Worm (Caenorhabditis elegans) whole organism, L1 larva: Measurements from ENCODE around the gene cyy-1.
A peak's percentile ranks its signal among the peaks of the same experiment; 100 is the strongest.

Source experiments
- C16A3.4 ChIP-seq: fragments of 150-350 bp; optimal IDR thresholded peaks from 2 replicates; lab custom pipeline; 2014; ENCODE audit warnings: missing biosample characterization, missing genetic modification characterization
- C34B4.2 ChIP-seq: sonication (generic microtip); optimal IDR thresholded peaks from 2 replicates; lab custom pipeline; 2017; ENCODE audit warnings: mild to moderate bottlenecking, missing genetic modification characterization, missing compliant biosample characterization
- F16B12.6 ChIP-seq: fragments of 150-350 bp; optimal IDR thresholded peaks from 2 replicates; lab custom pipeline; 2014; ENCODE audit warnings: missing biosample characterization, missing genetic modification characterization
- Y116A8C.19 ChIP-seq: sonication (generic microtip); optimal IDR thresholded peaks from 2 replicates; lab custom pipeline; 2016; ENCODE audit warnings: missing compliant biosample characterization, missing genetic modification characterization, borderline replicate concordance
- alr-1 ChIP-seq: fragments of 200-800 bp; sonication (Bioruptor generic); optimal IDR thresholded peaks from 2 replicates; lab custom pipeline; 2018; ENCODE audit warnings: borderline replicate concordance, mild to moderate bottlenecking, missing genetic modification characterization, missing compliant biosample characterization
- aly-2 ChIP-seq: fragments of 150-350 bp; optimal IDR thresholded peaks from 2 replicates; lab custom pipeline; 2014; ENCODE audit warnings: missing biosample characterization, missing genetic modification characterization
- ama-1 ChIP-seq: fragments of 150-350 bp; optimal IDR thresholded peaks from 2 replicates; lab custom pipeline; 2014
- ceh-8 ChIP-seq: fragments of 200-800 bp; sonication (Bioruptor generic); optimal IDR thresholded peaks from 2 replicates; lab custom pipeline; 2018; ENCODE audit warnings: mild to moderate bottlenecking, missing genetic modification characterization, moderate library complexity, missing compliant biosample characterization
- ceh-90 ChIP-seq: sonication (generic microtip); optimal IDR thresholded peaks from 2 replicates; lab custom pipeline; 2016; ENCODE audit warnings: missing genetic modification characterization, missing compliant biosample characterization
- dsc-1 ChIP-seq: sonication (generic microtip); optimal IDR thresholded peaks from 2 replicates; lab custom pipeline; 2016; ENCODE audit warnings: mild to moderate bottlenecking, missing genetic modification characterization, missing compliant biosample characterization
- efl-1 ChIP-seq, 4 experiments: fragments of 150-350 bp; optimal IDR thresholded peaks in 3 of 4; peaks in 1 of 4; 1 replicate in 1 of 4; 2 replicates in 3 of 4; lab custom pipeline; 2014; ENCODE audit warnings: missing biosample characterization in 2 of 4, missing genetic modification characterization in 2 of 4, missing genetic modification reagents in 2 of 4
- efl-3 ChIP-seq: fragments of 200-800 bp; sonication (Bioruptor generic); optimal IDR thresholded peaks from 2 replicates; lab custom pipeline; 2018; ENCODE audit warnings: mild to moderate bottlenecking, missing genetic modification characterization, missing compliant biosample characterization
- egl-13 ChIP-seq: sonication (generic microtip); optimal IDR thresholded peaks from 2 replicates; lab custom pipeline; 2016; ENCODE audit warnings: missing genotype, missing genetic modification reagents, missing genetic modification characterization, missing compliant biosample characterization
- egl-27 ChIP-seq, 2 experiments: fragments of 150-350 bp in 1 of 2; sonication (generic microtip); optimal IDR thresholded peaks; 3 replicates each; lab custom pipeline; 2017 to 2018; ENCODE audit warnings: missing biosample characterization in 2 of 2, missing genetic modification characterization in 2 of 2, missing genetic modification reagents in 2 of 2
- fkh-10 ChIP-seq: sonication (generic microtip); optimal IDR thresholded peaks from 2 replicates; lab custom pipeline; 2017; ENCODE audit warnings: missing biosample characterization, missing genetic modification reagents, missing genetic modification characterization
- fkh-4 ChIP-seq: sonication (generic microtip); optimal IDR thresholded peaks from 2 replicates; lab custom pipeline; 2016; ENCODE audit warnings: missing compliant biosample characterization, missing genetic modification characterization, borderline replicate concordance
- fkh-8 ChIP-seq: sonication (generic microtip); optimal IDR thresholded peaks from 2 replicates; lab custom pipeline; 2016; ENCODE audit warnings: mild to moderate bottlenecking, missing genetic modification characterization, missing compliant biosample characterization
- fos-1 ChIP-seq: fragments of 150-350 bp; optimal IDR thresholded peaks from 2 replicates; lab custom pipeline; 2014; ENCODE audit warnings: missing biosample characterization, missing genetic modification characterization
- grh-1 ChIP-seq: fragments of 200-800 bp; sonication (Bioruptor generic); IDR thresholded peaks from 2 replicates; pipeline ENCODE4 v1.3.6; 2022; ENCODE audit warnings: missing genetic modification reagents, missing genetic modification characterization, missing compliant biosample characterization
- hlh-17 ChIP-seq: fragments of 200-800 bp; sonication (Bioruptor generic); optimal IDR thresholded peaks from 2 replicates; lab custom pipeline; 2018; ENCODE audit warnings: missing genetic modification characterization, mild to moderate bottlenecking, missing compliant biosample characterization, moderate library complexity, borderline replicate concordance
- hlh-4 ChIP-seq: sonication (generic microtip); optimal IDR thresholded peaks from 2 replicates; lab custom pipeline; 2016; ENCODE audit warnings: mild to moderate bottlenecking, missing genetic modification characterization, missing compliant biosample characterization
- hpl-2 ChIP-seq: fragments of 150-350 bp; optimal IDR thresholded peaks from 2 replicates; lab custom pipeline; 2014; ENCODE audit warnings: missing biosample characterization, missing genetic modification reagents, missing genetic modification characterization
- irx-1 ChIP-seq: sonication (generic microtip); optimal IDR thresholded peaks from 2 replicates; lab custom pipeline; 2016; ENCODE audit warnings: missing genetic modification characterization, missing compliant biosample characterization
- lin-35 ChIP-seq, 2 experiments: fragments of 150-350 bp; optimal IDR thresholded peaks; 2 replicates each; lab custom pipeline; 2014; ENCODE audit warnings: missing biosample characterization in 2 of 2, missing genetic modification characterization in 2 of 2, missing genetic modification reagents in 2 of 2
- lin-39 ChIP-seq: fragments of 150-350 bp; optimal IDR thresholded peaks from 2 replicates; lab custom pipeline; 2014; ENCODE audit warnings: missing biosample characterization, missing genetic modification reagents, missing genetic modification characterization
- lir-3 ChIP-seq: sonication (generic microtip); optimal IDR thresholded peaks from 2 replicates; lab custom pipeline; 2016; ENCODE audit warnings: mild to moderate bottlenecking, missing genetic modification characterization, moderate library complexity, missing compliant biosample characterization; ENCODE audit not compliant: poor library complexity
- mdl-1 ChIP-seq, 2 experiments: fragments of 150-350 bp; optimal IDR thresholded peaks; 2 replicates each; lab custom pipeline; 2014 to 2017; ENCODE audit warnings: missing biosample characterization in 2 of 2, missing genetic modification characterization in 2 of 2, inconsistent platforms in 1 of 2
- mep-1 ChIP-seq: fragments of 150-350 bp; optimal IDR thresholded peaks from 2 replicates; lab custom pipeline; 2014; ENCODE audit warnings: missing biosample characterization, missing genetic modification characterization
- nhr-12 ChIP-seq: sonication (generic microtip); optimal IDR thresholded peaks from 2 replicates; lab custom pipeline; 2017; ENCODE audit warnings: missing biosample characterization, missing genetic modification characterization
- nhr-20 ChIP-seq: sonication (generic microtip); optimal IDR thresholded peaks from 2 replicates; lab custom pipeline; 2016; ENCODE audit warnings: mild to moderate bottlenecking, missing genetic modification characterization, missing compliant biosample characterization
- nhr-237 ChIP-seq: fragments of 150-350 bp; optimal IDR thresholded peaks from 2 replicates; lab custom pipeline; 2014; ENCODE audit warnings: missing biosample characterization, missing genetic modification characterization
- nhr-28 ChIP-seq: fragments of 150-350 bp; optimal IDR thresholded peaks from 2 replicates; lab custom pipeline; 2014; ENCODE audit warnings: missing biosample characterization, missing genetic modification characterization
- nhr-47 ChIP-seq: sonication (generic microtip); optimal IDR thresholded peaks from 2 replicates; lab custom pipeline; 2016; ENCODE audit warnings: mild to moderate bottlenecking, missing genetic modification characterization, moderate library complexity, missing compliant biosample characterization
- nhr-71 ChIP-seq: sonication (generic microtip); optimal IDR thresholded peaks from 2 replicates; lab custom pipeline; 2016; ENCODE audit warnings: mild to moderate bottlenecking, missing genetic modification characterization, moderate library complexity, missing compliant biosample characterization
- nhr-77 ChIP-seq: fragments of 150-350 bp; optimal IDR thresholded peaks from 2 replicates; lab custom pipeline; 2014; ENCODE audit warnings: missing biosample characterization, missing genetic modification characterization
- nhr-84 ChIP-seq: sonication (generic microtip); optimal IDR thresholded peaks from 2 replicates; lab custom pipeline; 2017; ENCODE audit warnings: missing biosample characterization, missing genetic modification characterization
- nhr-90 ChIP-seq: sonication (generic microtip); optimal IDR thresholded peaks from 2 replicates; lab custom pipeline; 2016; ENCODE audit warnings: mild to moderate bottlenecking, missing genetic modification characterization, missing compliant biosample characterization; ENCODE audit not compliant: poor library complexity
- pax-3 ChIP-seq: fragments of 200-800 bp; sonication (Bioruptor generic); optimal IDR thresholded peaks from 2 replicates; lab custom pipeline; 2018; ENCODE audit warnings: mild to moderate bottlenecking, missing genetic modification characterization, moderate library complexity, missing compliant biosample characterization
- rnt-1 ChIP-seq: sonication (generic microtip); optimal IDR thresholded peaks from 2 replicates; lab custom pipeline; 2016; ENCODE audit warnings: mild to moderate bottlenecking, missing genetic modification characterization, moderate library complexity, missing compliant biosample characterization
- skn-1 ChIP-seq: fragments of 150-350 bp; optimal IDR thresholded peaks from 2 replicates; lab custom pipeline; 2014; ENCODE audit warnings: missing biosample characterization, missing genetic modification characterization
- snpc-4 ChIP-seq: fragments of 150-350 bp; optimal IDR thresholded peaks from 2 replicates; lab custom pipeline; 2014; ENCODE audit warnings: missing biosample characterization, missing genetic modification characterization
- sptf-1 ChIP-seq: fragments of 150-350 bp; optimal IDR thresholded peaks from 2 replicates; lab custom pipeline; 2014; ENCODE audit warnings: missing biosample characterization, missing genetic modification characterization
- sup-37 ChIP-seq: fragments of 200-800 bp; sonication (Bioruptor generic); optimal IDR thresholded peaks from 2 replicates; lab custom pipeline; 2018; ENCODE audit warnings: mild to moderate bottlenecking, missing genetic modification characterization, missing compliant biosample characterization
- swsn-7 ChIP-seq: sonication (generic microtip); optimal IDR thresholded peaks from 2 replicates; lab custom pipeline; 2016; ENCODE audit warnings: missing genetic modification characterization, missing compliant biosample characterization
- tlp-1 ChIP-seq: fragments of 150-350 bp; optimal IDR thresholded peaks from 2 replicates; lab custom pipeline; 2014; ENCODE audit warnings: missing biosample characterization, missing genetic modification characterization
- unc-130 ChIP-seq: fragments of 150-350 bp; optimal IDR thresholded peaks from 2 replicates; lab custom pipeline; 2017; ENCODE audit warnings: missing biosample characterization, missing genetic modification characterization, inconsistent platforms
- unc-30 ChIP-seq: sonication (generic microtip); optimal IDR thresholded peaks from 2 replicates; lab custom pipeline; 2017; ENCODE audit warnings: missing biosample characterization, missing genetic modification characterization
- unc-62 ChIP-seq: fragments of 150-350 bp; optimal IDR thresholded peaks from 2 replicates; lab custom pipeline; 2014; ENCODE audit warnings: missing biosample characterization, missing genetic modification reagents, missing genetic modification characterization
- vab-15 ChIP-seq: sonication (generic microtip); optimal IDR thresholded peaks from 2 replicates; lab custom pipeline; 2017; ENCODE audit warnings: missing genotype, mild to moderate bottlenecking, missing genetic modification characterization, missing compliant biosample characterization
- zip-4 ChIP-seq: fragments of 200-800 bp; sonication (Bioruptor generic); optimal IDR thresholded peaks from 2 replicates; lab custom pipeline; 2018; ENCODE audit warnings: mild to moderate bottlenecking, missing genetic modification characterization, moderate library complexity, missing compliant biosample characterization
- ztf-11 ChIP-seq, 2 experiments: sonication (generic microtip); optimal IDR thresholded peaks; 2 replicates each; lab custom pipeline; 2016 to 2017; ENCODE audit warnings: missing genetic modification characterization in 2 of 2, missing biosample characterization in 1 of 2, missing compliant biosample characterization in 1 of 2
- ztf-4 ChIP-seq: fragments of 150-350 bp; optimal IDR thresholded peaks from 2 replicates; lab custom pipeline; 2014; ENCODE audit warnings: missing biosample characterization, missing genetic modification characterization

The cyy-1 gene

ce11 chrIII:8443557-8444131, 38.0 kb downstream of the cyy-1 start, which contains the start of gene ufbp-1 (continued):
- no peak for TF ChIP-seq sup-37
- peak; percentile 94 for TF ChIP-seq skn-1
- peak; percentile 55 for TF ChIP-seq nhr-20 (tag; lab: Kevin White, UChicago)
- no peak for TF ChIP-seq vab-15 (tag; lab: Kevin White, UChicago)
- no peak for TF ChIP-seq lin-39 (tag; lab: Kevin White, UChicago)
- TF ChIP-seq efl-1 (optimal IDR thresholded peaks at IDR 0.05; lab: Kevin White, UChicago): no peak
- peak; percentile 27 to 57 for TF ChIP-seq efl-1 (GFP tag; optimal IDR thresholded peaks at IDR 0.05 in 1 of 2; lab: Kevin White, UChicago)
- TF ChIP-seq fos-1 (tag; lab: Kevin White, UChicago): no peak
- TF ChIP-seq mdl-1 (tag; optimal IDR thresholded peaks at IDR 0.05; lab: Kevin White, UChicago): peak in 1 of 2 experiments; percentile 14
- no peak for TF ChIP-seq nhr-12 (tag; lab: Kevin White, UChicago)
- TF ChIP-seq Y116A8C.19 (tag; lab: Kevin White, UChicago): no peak
- no peak for TF ChIP-seq egl-27 (tag; optimal IDR thresholded peaks at IDR 0.05; lab: Kevin White, UChicago)
- peak; percentile 99 for TF ChIP-seq ama-1 (lab: Kevin White, UChicago)
- TF ChIP-seq fkh-4 (tag; lab: Kevin White, UChicago): no peak
- TF ChIP-seq pax-3 (tag; lab: Kevin White, UChicago): peak; percentile 38
- TF ChIP-seq lin-35 (GFP tag; optimal IDR thresholded peaks at IDR 0.05; lab: Kevin White, UChicago): peak; percentile 16 to 65
- no peak for TF ChIP-seq hlh-17 (GFP tag; lab: Kevin White, UChicago)
- TF ChIP-seq swsn-7: peak; percentile 55
- no peak for TF ChIP-seq ceh-8 (GFP tag; lab: Kevin White, UChicago)
- no peak for TF ChIP-seq alr-1 (tag; lab: Kevin White, UChicago)
- peak; percentile 98 for TF ChIP-seq aly-2 (tag; lab: Kevin White, UChicago)
- TF ChIP-seq mep-1 (tag; lab: Kevin White, UChicago): peak; percentile 99
- TF ChIP-seq grh-1 (GFP tag; lab: Robert Waterston, UW): no peak
- TF ChIP-seq nhr-71 (tag; lab: Kevin White, UChicago): peak; percentile 76
- TF ChIP-seq dsc-1 (tag; lab: Kevin White, UChicago): peak; percentile 33
- no peak for TF ChIP-seq C34B4.2
- TF ChIP-seq unc-62 (GFP tag; lab: Kevin White, UChicago): no peak
- peak; percentile 1 for TF ChIP-seq F16B12.6
- no peak for TF ChIP-seq nhr-84 (tag; lab: Kevin White, UChicago)
- TF ChIP-seq hlh-4 (tag; lab: Kevin White, UChicago): peak; percentile 15
- peak; percentile 19 for TF ChIP-seq nhr-47 (tag; lab: Kevin White, UChicago)
- no peak for TF ChIP-seq sptf-1 (tag; lab: Kevin White, UChicago)
- peak; percentile 36 for TF ChIP-seq ceh-90 (tag; lab: Kevin White, UChicago)
- peak; percentile 15 for TF ChIP-seq irx-1 (tag; lab: Kevin White, UChicago)
- no peak for TF ChIP-seq hpl-2 (GFP tag; lab: Kevin White, UChicago)
- no peak for TF ChIP-seq nhr-28 (tag; lab: Kevin White, UChicago)
- TF ChIP-seq nhr-237 (tag; lab: Kevin White, UChicago): no peak
- TF ChIP-seq fkh-10: no peak
- peak; percentile 53 for TF ChIP-seq rnt-1
- no peak for TF ChIP-seq efl-3 (GFP tag; lab: Kevin White, UChicago)
- TF ChIP-seq unc-30 (tag; lab: Kevin White, UChicago): no peak
- TF ChIP-seq ztf-4 (tag; lab: Kevin White, UChicago): peak; percentile 92
- TF ChIP-seq fkh-8 (tag; lab: Kevin White, UChicago): peak; percentile 18
- TF ChIP-seq egl-13 (tag; lab: Kevin White, UChicago): peak; percentile 44
- TF ChIP-seq nhr-90 (tag; lab: Kevin White, UChicago): peak; percentile 60
- TF ChIP-seq ztf-11 (tag; optimal IDR thresholded peaks at IDR 0.05; lab: Kevin White, UChicago): peak in 1 of 2 experiments; percentile 26
- TF ChIP-seq zip-4 (GFP tag; lab: Kevin White, UChicago): peak; percentile 5
- no peak for TF ChIP-seq lir-3 (tag; lab: Kevin White, UChicago)
- no peak for TF ChIP-seq tlp-1 (tag; lab: Kevin White, UChicago)
- no peak for TF ChIP-seq C16A3.4 (tag; lab: Kevin White, UChicago)
- TF ChIP-seq nhr-77 (tag; lab: Kevin White, UChicago): no peak
- peak; percentile 83 for TF ChIP-seq snpc-4 (tag; lab: Kevin White, UChicago)
- peak; percentile 13 for TF ChIP-seq unc-130 (tag; lab: Kevin White, UChicago)
